Fruit fly (Drosophila melanogaster) whole organism, embryonic: ENCODE results near the gene cindr.

Experiments
- C15 ChIP-seq: fragments of 200-800 bp; sonication (Bioruptor generic); IDR thresholded peaks from 3 replicates; pipeline ENCODE4 v1.3.6; 2022; ENCODE audit warnings: missing biosample characterization, missing genetic modification characterization
- CG10979 ChIP-seq: fragments of 200-800 bp; sonication (Bioruptor generic); optimal IDR thresholded peaks from 2 replicates; lab custom pipeline; 2018; ENCODE audit warnings: missing biosample characterization, mild to moderate bottlenecking, missing genetic modification characterization, moderate library complexity
- CG11504 ChIP-seq: fragments of 200-800 bp; sonication (Bioruptor generic); optimal IDR thresholded peaks from 3 replicates; lab custom pipeline; 2019; ENCODE audit warnings: missing biosample characterization, mild to moderate bottlenecking, missing genetic modification characterization, moderate library complexity
- CG12071 ChIP-seq: fragments of 200-800 bp; sonication (Bioruptor generic); optimal IDR thresholded peaks from 3 replicates; lab custom pipeline; 2018; ENCODE audit warnings: missing biosample characterization, mild to moderate bottlenecking, missing genetic modification characterization
- CG14050 ChIP-seq: fragments of 200-800 bp; sonication (Bioruptor generic); IDR thresholded peaks from 3 replicates; pipeline ENCODE4 v1.3.6; 2022; ENCODE audit warnings: missing biosample characterization, missing genetic modification characterization
- CG16863 ChIP-seq: fragments of 200-800 bp; sonication (Bioruptor generic); optimal IDR thresholded peaks from 3 replicates; lab custom pipeline; 2016; ENCODE audit warnings: missing biosample characterization, missing genetic modification characterization
- CG17328 ChIP-seq: fragments of 200-800 bp; sonication (Bioruptor generic); IDR thresholded peaks from 2 replicates; pipeline ENCODE4 v1.3.6; 2022; ENCODE audit warnings: missing biosample characterization, missing genetic modification characterization
- CG17361 ChIP-seq: fragments of 200-800 bp; sonication (Bioruptor generic); IDR thresholded peaks from 3 replicates; pipeline ENCODE4 v1.3.6; 2022; ENCODE audit warnings: missing biosample characterization, missing genetic modification characterization
- CG18619 ChIP-seq: fragments of 200-800 bp; sonication (Bioruptor generic); optimal IDR thresholded peaks from 3 replicates; lab custom pipeline; 2017; ENCODE audit warnings: missing biosample characterization, mild to moderate bottlenecking, missing genetic modification characterization
- CG2199 ChIP-seq: fragments of 200-800 bp; sonication (Bioruptor generic); IDR thresholded peaks from 3 replicates; pipeline ENCODE4 v1.3.6; 2022; ENCODE audit warnings: missing biosample characterization, missing genetic modification characterization
- CG2712 ChIP-seq: fragments of 200-800 bp; optimal IDR thresholded peaks from 3 replicates; lab custom pipeline; 2019; ENCODE audit warnings: missing biosample characterization, mild to moderate bottlenecking, missing genetic modification characterization, moderate library complexity
- CG30431 ChIP-seq: fragments of 200-800 bp; sonication (Bioruptor generic); optimal IDR thresholded peaks from 2 replicates; lab custom pipeline; 2017; ENCODE audit warnings: missing biosample characterization, missing genetic modification characterization
- CG3065 ChIP-seq: fragments of 200-800 bp; sonication (Bioruptor generic); optimal IDR thresholded peaks from 2 replicates; lab custom pipeline; 2016; ENCODE audit warnings: missing biosample characterization, missing genetic modification characterization
- CG31441 ChIP-seq: fragments of 200-800 bp; sonication (Bioruptor generic); IDR thresholded peaks from 2 replicates; pipeline ENCODE4 v1.3.6; 2022; ENCODE audit warnings: missing biosample characterization, missing genetic modification characterization
- CG3407 ChIP-seq: fragments of 200-800 bp; sonication (Bioruptor generic); optimal IDR thresholded peaks from 2 replicates; lab custom pipeline; 2018; ENCODE audit warnings: missing biosample characterization, mild to moderate bottlenecking, missing genetic modification characterization
- CG34422 ChIP-seq: fragments of 200-800 bp; sonication (Bioruptor generic); IDR thresholded peaks from 3 replicates; pipeline ENCODE4 v1.3.6; 2022; ENCODE audit warnings: missing biosample characterization, missing genetic modification characterization
- CG4707 ChIP-seq: fragments of 200-800 bp; sonication (Bioruptor generic); optimal IDR thresholded peaks from 2 replicates; lab custom pipeline; 2018; ENCODE audit warnings: missing biosample characterization, mild to moderate bottlenecking, missing genetic modification characterization, moderate library complexity
- CG6683 ChIP-seq: fragments of 200-800 bp; sonication (Bioruptor generic); optimal IDR thresholded peaks from 2 replicates; lab custom pipeline; 2017; ENCODE audit warnings: missing biosample characterization, mild to moderate bottlenecking, missing genetic modification characterization, missing genetic modification reagents
- CG7839 ChIP-seq: fragments of 200-800 bp; sonication (Bioruptor generic); optimal IDR thresholded peaks from 3 replicates; lab custom pipeline; 2018; ENCODE audit warnings: missing biosample characterization, mild to moderate bottlenecking, missing genetic modification characterization, moderate library complexity
- CG8765 ChIP-seq: fragments of 200-800 bp; sonication (Bioruptor generic); IDR thresholded peaks from 2 replicates; pipeline ENCODE4 v1.3.6; 2022; ENCODE audit warnings: missing biosample characterization, missing genetic modification characterization
- D19B ChIP-seq: fragments of 200-800 bp; sonication (Bioruptor generic); optimal IDR thresholded peaks from 2 replicates; lab custom pipeline; 2017; ENCODE audit warnings: missing biosample characterization, mild to moderate bottlenecking, missing genetic modification characterization
- Ets65A ChIP-seq: fragments of 200-800 bp; sonication (Bioruptor generic); peaks from one replicate; lab custom pipeline; 2016; ENCODE audit warnings: missing biosample characterization, missing genetic modification characterization
- HLH3B ChIP-seq: fragments of 200-800 bp; sonication (Bioruptor generic); IDR thresholded peaks from 2 replicates; pipeline ENCODE4 v1.3.6; 2022; ENCODE audit warnings: missing biosample characterization, missing genetic modification characterization
- Hey ChIP-seq: fragments of 200-800 bp; sonication (Bioruptor generic); optimal IDR thresholded peaks from 3 replicates; lab custom pipeline; 2018; ENCODE audit warnings: missing biosample characterization, mild to moderate bottlenecking, missing genetic modification characterization
- Hr39 ChIP-seq: fragments of >200 bp; optimal IDR thresholded peaks from 2 replicates; lab custom pipeline; 2017
- Kr ChIP-seq: fragments of 200-800 bp; sonication (Bioruptor generic); optimal IDR thresholded peaks from 2 replicates; lab custom pipeline; 2017; ENCODE audit warnings: missing biosample characterization, mild to moderate bottlenecking, missing genetic modification characterization
- Oli ChIP-seq: fragments of 200-800 bp; sonication (Bioruptor generic); optimal IDR thresholded peaks from 2 replicates; lab custom pipeline; 2018; ENCODE audit warnings: missing biosample characterization, mild to moderate bottlenecking, missing genetic modification characterization, moderate library complexity
- Rfx ChIP-seq: fragments of 200-800 bp; sonication (Bioruptor generic); IDR thresholded peaks from 2 replicates; pipeline ENCODE4 v1.3.6; 2022; ENCODE audit warnings: missing biosample characterization, missing genetic modification characterization
- Side ChIP-seq: fragments of 200-800 bp; sonication (Bioruptor generic); optimal IDR thresholded peaks from 2 replicates; lab custom pipeline; 2016; ENCODE audit warnings: missing biosample characterization, missing genetic modification characterization
- Sox102F ChIP-seq: fragments of 200-800 bp; sonication (Bioruptor generic); optimal IDR thresholded peaks from 2 replicates; lab custom pipeline; 2018; ENCODE audit warnings: missing biosample characterization, mild to moderate bottlenecking, missing genetic modification characterization, moderate library complexity
- Stat92E ChIP-seq, 3 experiments: fragments of >200 bp in 2 of 3; fragments of 200-800 bp in 1 of 3; sonication (Bioruptor generic) in 1 of 3; optimal IDR thresholded peaks; 2 replicates each; lab custom pipeline; 2017 to 2019; ENCODE audit warnings: missing biosample characterization in 3 of 3, missing genetic modification characterization in 3 of 3, mild to moderate bottlenecking in 1 of 3, moderate library complexity in 1 of 3
- Vsx1 ChIP-seq: fragments of 200-800 bp; sonication (Bioruptor generic); optimal IDR thresholded peaks from 2 replicates; lab custom pipeline; 2017; ENCODE audit warnings: missing biosample characterization, mild to moderate bottlenecking, missing genetic modification characterization, missing genetic modification reagents
- Xbp1 ChIP-seq: fragments of 200-800 bp; sonication (Bioruptor generic); optimal IDR thresholded peaks from 3 replicates; lab custom pipeline; 2016; ENCODE audit warnings: missing biosample characterization, mild to moderate bottlenecking, missing genetic modification characterization
- ash1 ChIP-seq: fragments of 200-800 bp; sonication (Bioruptor generic); optimal IDR thresholded peaks from 2 replicates; lab custom pipeline; 2018; ENCODE audit warnings: missing biosample characterization, mild to moderate bottlenecking, missing genetic modification characterization
- ato ChIP-seq: fragments of 200-800 bp; sonication (Bioruptor generic); IDR thresholded peaks from 2 replicates; pipeline ENCODE4 v1.3.6; 2022; ENCODE audit warnings: missing biosample characterization, missing genetic modification characterization; ENCODE audit not compliant: partially characterized antibody
- chinmo ChIP-seq: fragments of 200-800 bp; sonication (Bioruptor generic); IDR thresholded peaks from 4 replicates; pipeline ENCODE4 v1.3.6; 2022; ENCODE audit warnings: missing biosample characterization, missing genetic modification characterization; ENCODE audit not compliant: partially characterized antibody
- dysf ChIP-seq: fragments of 200-800 bp; sonication (Bioruptor generic); IDR thresholded peaks from 3 replicates; pipeline ENCODE4 v1.3.6; 2022; ENCODE audit warnings: missing biosample characterization, missing genetic modification characterization
- ftz-f1 ChIP-seq: fragments of 200-800 bp; sonication (Bioruptor generic); optimal IDR thresholded peaks from 2 replicates; lab custom pipeline; 2016; ENCODE audit warnings: missing biosample characterization, missing genetic modification characterization
- hth ChIP-seq: fragments of >200 bp; optimal IDR thresholded peaks from 2 replicates; lab custom pipeline; 2017; ENCODE audit warnings: inconsistent platforms
- inv ChIP-seq: fragments of 200-800 bp; sonication (Bioruptor generic); IDR thresholded peaks from 2 replicates; pipeline ENCODE4 v1.3.6; 2022; ENCODE audit warnings: missing biosample characterization, missing genetic modification characterization; ENCODE audit not compliant: partially characterized antibody
- kni ChIP-seq: fragments of 200-800 bp; sonication (Bioruptor generic); optimal IDR thresholded peaks from 3 replicates; lab custom pipeline; 2017; ENCODE audit warnings: mild to moderate bottlenecking, missing biosample characterization, missing genetic modification reagents, missing genetic modification characterization
- lab ChIP-seq: fragments of 200-800 bp; sonication (Bioruptor generic); optimal IDR thresholded peaks from 3 replicates; lab custom pipeline; 2017; ENCODE audit warnings: missing biosample characterization, missing genetic modification characterization, mild to moderate bottlenecking, moderate library complexity, missing genetic modification reagents
- lola ChIP-seq, 3 experiments: fragments of >200 bp in 2 of 3; fragments of 200-800 bp in 1 of 3; sonication (Bioruptor generic) in 1 of 3; optimal IDR thresholded peaks; 2 replicates each; lab custom pipeline; 2017 to 2019; ENCODE audit warnings: missing biosample characterization in 3 of 3, missing genetic modification characterization in 3 of 3, mild to moderate bottlenecking in 1 of 3, moderate library complexity in 1 of 3
- nerfin-2 ChIP-seq: fragments of 200-800 bp; sonication (Bioruptor generic); IDR thresholded peaks from 2 replicates; pipeline ENCODE4 v1.3.6; 2022; ENCODE audit warnings: missing biosample characterization, missing genetic modification characterization; ENCODE audit not compliant: partially characterized antibody
- otp ChIP-seq: fragments of 200-800 bp; sonication (Bioruptor generic); IDR thresholded peaks from 3 replicates; pipeline ENCODE4, ENCODE4 v1.3.6; 2022; ENCODE audit warnings: missing biosample characterization, missing genetic modification characterization
- peb ChIP-seq: fragments of 200-800 bp; sonication (Bioruptor generic); IDR thresholded peaks from 2 replicates; pipeline ENCODE4 v1.3.6; 2022; ENCODE audit warnings: missing biosample characterization, missing genetic modification characterization
- sisA ChIP-seq: fragments of 200-800 bp; sonication (Bioruptor generic); IDR thresholded peaks from 2 replicates; pipeline ENCODE4 v1.3.6; 2022; ENCODE audit warnings: missing biosample characterization, missing genetic modification characterization
- sr ChIP-seq: fragments of 200-800 bp; sonication (Bioruptor generic); IDR thresholded peaks from 3 replicates; pipeline ENCODE4 v1.3.6; 2022; ENCODE audit warnings: missing biosample characterization, missing genetic modification characterization
- tll ChIP-seq, 2 experiments: fragments of 200-800 bp in 1 of 2; fragments of >200 bp in 1 of 2; sonication (Bioruptor generic) in 1 of 2; optimal IDR thresholded peaks; 2 replicates each; lab custom pipeline; 2017 to 2019; ENCODE audit warnings: missing biosample characterization in 2 of 2, missing genetic modification characterization in 2 of 2, mild to moderate bottlenecking in 1 of 2, moderate library complexity in 1 of 2
- vvl ChIP-seq: fragments of 200-800 bp; sonication (Bioruptor generic); IDR thresholded peaks from 2 replicates; pipeline ENCODE4 v1.3.6; 2022; ENCODE audit warnings: missing biosample characterization, missing genetic modification characterization
- z ChIP-seq: fragments of 200-800 bp; sonication (Bioruptor generic); IDR thresholded peaks from 3 replicates; pipeline ENCODE4 v1.3.6; 2022; ENCODE audit warnings: missing biosample characterization, missing genetic modification characterization

Gene cindr

DNA sequence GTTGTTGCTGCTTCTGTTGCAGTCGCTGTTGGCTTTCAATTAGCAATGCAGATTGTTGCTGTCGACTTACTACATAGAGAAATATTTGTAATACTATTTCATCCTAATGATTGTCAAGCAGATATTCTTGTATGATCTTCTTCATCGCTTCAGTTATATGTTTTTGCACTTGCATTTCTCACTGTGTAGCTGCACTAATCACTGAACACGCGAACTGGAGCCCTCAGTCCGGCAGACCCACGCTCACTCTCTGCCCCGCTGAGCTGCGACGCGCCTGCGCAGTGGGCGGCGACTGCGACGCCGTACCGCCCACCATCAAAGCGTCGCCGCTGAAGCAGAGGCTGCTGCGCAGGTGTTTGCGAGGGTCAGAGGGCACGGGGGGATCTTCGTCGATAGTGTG is 66.3 kb downstream of the cindr start (continued):
- TF ChIP-seq lola (GFP tag; optimal IDR thresholded peaks at IDR 0.05; lab: Kevin White, UChicago) (no peak), CG16863 (no peak), CG8765 (GFP tag; lab: Robert Waterston, UW) (no peak), CG30431 (GFP tag; lab: Kevin White, UChicago) (no peak), hth (lab: Kevin White, UChicago) (no peak), CG11504 (tag; lab: Kevin White, UChicago) (peak; percentile 40), CG2712 (tag; lab: Kevin White, UChicago) (peak; percentile 5), CG34422 (GFP tag; lab: Robert Waterston, UW) (no peak), Side (GFP tag; lab: Kevin White, UChicago) (no peak), CG4707 (GFP tag; lab: Kevin White, UChicago) (no peak), chinmo (GFP tag; lab: Robert Waterston, UW) (peak; percentile 41; the same call in 1 of the 4 replicates), CG3065 (no peak), CG12071 (GFP tag; lab: Kevin White, UChicago) (peak; percentile 61), D19B (no peak), Oli (tag; lab: Kevin White, UChicago) (peak; percentile 17), peb (GFP tag; lab: Robert Waterston, UW) (no peak), C15 (no peak), lab (GFP tag; lab: Kevin White, UChicago) (peak; percentile 7), tll (GFP tag; optimal IDR thresholded peaks at IDR 0.05; lab: Kevin White, UChicago) (no peak), Rfx (GFP tag; lab: Robert Waterston, UW) (0 out of 2 replicates have a peak, but pooled peaks have one; percentile 12), Xbp1 (GFP tag; lab: Kevin White, UChicago) (peak; percentile 11), z (GFP tag; lab: Robert Waterston, UW) (0 out of 3 replicates have a peak, but pooled peaks have one; percentile 11), CG31441 (GFP tag; lab: Robert Waterston, UW) (no peak), nerfin-2 (GFP tag; lab: Robert Waterston, UW) (no peak), Ets65A (GFP tag; lab: Kevin White, UChicago) (peak; percentile 62), sisA (GFP tag; lab: Robert Waterston, UW) (0 out of 2 replicates have a peak, but pooled peaks have one; percentile 23), sr (GFP tag; lab: Robert Waterston, UW) (peak; percentile 95), Kr (GFP tag; lab: Kevin White, UChicago) (no peak), Vsx1 (no peak), kni (no peak), ato (GFP tag; lab: Robert Waterston, UW) (no peak), CG17328 (GFP tag; lab: Robert Waterston, UW) (0 out of 2 replicates have a peak, but pooled peaks have one; percentile 14), CG10979 (tag; lab: Kevin White, UChicago) (peak; percentile 28), Hr39 (lab: Kevin White, UChicago) (no peak), HLH3B (GFP tag; lab: Robert Waterston, UW) (peak; percentile 32; the same call in 1 of the 2 replicates), CG18619 (GFP tag; lab: Kevin White, UChicago) (no peak), dysf (peak; percentile 34; the same call in 1 of the 3 replicates), CG3407 (no peak), CG14050 (GFP tag; lab: Robert Waterston, UW) (no peak; the same call in 2 of the 3 replicates), Sox102F (GFP tag; lab: Kevin White, UChicago) (peak; percentile 41), ash1 (GFP tag; lab: Kevin White, UChicago) (no peak), ftz-f1 (GFP tag; lab: Kevin White, UChicago) (no peak), inv (GFP tag; lab: Robert Waterston, UW) (no peak), vvl (GFP tag; lab: Robert Waterston, UW) (0 out of 2 replicates have a peak, but pooled peaks have one; percentile 28), CG2199 (no peak), Hey (tag; lab: Kevin White, UChicago) (no peak), CG7839 (peak; percentile 38), otp (GFP tag; lab: Robert Waterston, UW) (no peak), CG6683 (GFP tag; lab: Kevin White, UChicago) (no peak), CG17361 (GFP tag; lab: Robert Waterston, UW) (no peak), Stat92E (GFP tag; optimal IDR thresholded peaks at IDR 0.05; lab: Kevin White, UChicago) (no peak)
